Fruit fly (Drosophila melanogaster): ENCODE results near the gene RpS27.

RpS27 gene

dm6 chr3R:25247379-25247869 lies at the start of gene RpS27, which contains the start of gene Nup37:
Gene RpS27 (minus strand): TSS chr3R:25247514.
Gene Nup37 (plus strand): TSS chr3R:25247658.
- TF ChIP-seq CG7357 (GFP tag; IDR thresholded peaks at IDR 0.05) = peak; percentile 73
- TF ChIP-seq CG42726 (GFP tag; IDR thresholded peaks at IDR 0.05; ENCODE audit: partially characterized antibody) = no peak
- TF ChIP-seq pan (optimal IDR thresholded peaks at IDR 0.05) = no peak
- TF ChIP-seq pan (GFP tag; optimal IDR thresholded peaks at IDR 0.05 in 1 of 2, IDR thresholded peaks at IDR 0.05 in 1 of 2) = peak in 1 of 2 experiments; percentile 97
- peak; percentile 97 for TF ChIP-seq sens-2 (GFP tag; IDR thresholded peaks at IDR 0.05)
- TF ChIP-seq Stat92E (GFP tag; optimal IDR thresholded peaks at IDR 0.05) = peak in 1 of 3 experiments; percentile 82
- TF ChIP-seq CG12942 (GFP tag; optimal IDR thresholded peaks at IDR 0.05) = peak; percentile 97
- peak; percentile 90 for TF ChIP-seq ftz-f1 (GFP tag; optimal IDR thresholded peaks at IDR 0.05)
- TF ChIP-seq CG17361 (GFP tag; IDR thresholded peaks at IDR 0.05) = peak; percentile 99
- TF ChIP-seq chm (GFP tag; IDR thresholded peaks at IDR 0.05) = peak; percentile 99
- TF ChIP-seq CG11456 (GFP tag; IDR thresholded peaks at IDR 0.05) = peak; percentile 99
- peak; percentile 97 for TF ChIP-seq org-1 (GFP tag; optimal IDR thresholded peaks at IDR 0.05)
- TF ChIP-seq CG4404 (GFP tag; IDR thresholded peaks at IDR 0.05) = peak; percentile 89
- peak; percentile 96 for TF ChIP-seq CG9797 (GFP tag; optimal IDR thresholded peaks at IDR 0.05)
- peak; percentile 90 for TF ChIP-seq ssp (GFP tag; IDR thresholded peaks at IDR 0.05)
- TF ChIP-seq knrl (GFP tag; IDR thresholded peaks at IDR 0.05; ENCODE audit: partially characterized antibody) = 0 out of 3 replicates have a peak, but pooled peaks have one; percentile 44
- peak; percentile 93 for TF ChIP-seq CG10462 (GFP tag; optimal IDR thresholded peaks at IDR 0.05)
- TF ChIP-seq CG3163 (GFP tag; optimal IDR thresholded peaks at IDR 0.05) = peak; percentile 94
- peak; percentile 98 for TF ChIP-seq zfh2 (GFP tag; optimal IDR thresholded peaks at IDR 0.05)
- TF ChIP-seq h (optimal IDR thresholded peaks at IDR 0.05) = no peak
- TF ChIP-seq CG2199 (GFP tag; IDR thresholded peaks at IDR 0.05) = peak; percentile 96
- peak; percentile 98 for TF ChIP-seq Xbp1 (GFP tag; optimal IDR thresholded peaks at IDR 0.05)
- peak; percentile 74 for TF ChIP-seq wor (GFP tag; IDR thresholded peaks at IDR 0.05)
- peak; percentile 90 for TF ChIP-seq B-H1 (GFP tag; IDR thresholded peaks at IDR 0.05)
- TF ChIP-seq CG11560 (tag; IDR thresholded peaks at IDR 0.05) = peak; percentile 89
- peak; percentile 96 for TF ChIP-seq CG10274 (GFP tag; optimal IDR thresholded peaks at IDR 0.05)
- no peak for TF ChIP-seq Hr39 (optimal IDR thresholded peaks at IDR 0.05)
- peak; percentile 99 for TF ChIP-seq CG12071 (GFP tag; optimal IDR thresholded peaks at IDR 0.05)
- TF ChIP-seq Fer2 (tag; optimal IDR thresholded peaks at IDR 0.05) = peak; percentile 98
- TF ChIP-seq Scr (GFP tag; IDR thresholded peaks at IDR 0.05; ENCODE audit: partially characterized antibody) = peak; percentile 41; the same call in 1 of the 2 replicates
- TF ChIP-seq zf30C (GFP tag; optimal IDR thresholded peaks at IDR 0.05) = peak; percentile 61
- TF ChIP-seq her (GFP tag; optimal IDR thresholded peaks at IDR 0.05) = peak; percentile 97
- TF ChIP-seq NC2α (GFP tag; optimal IDR thresholded peaks at IDR 0.05) = peak; percentile 98
- TF ChIP-seq CG3407 (GFP tag; optimal IDR thresholded peaks at IDR 0.05) = peak; percentile 98
- peak; percentile 98 for TF ChIP-seq p53 (GFP tag; optimal IDR thresholded peaks at IDR 0.05)
- peak; percentile 100 for TF ChIP-seq CG10543 (GFP tag; optimal IDR thresholded peaks at IDR 0.05)
- peak; percentile 97 for TF ChIP-seq Kr (GFP tag; optimal IDR thresholded peaks at IDR 0.05)
- peak; percentile 99 for TF ChIP-seq eyg (GFP tag; optimal IDR thresholded peaks at IDR 0.05)
- peak; percentile 93 for TF ChIP-seq CG14050 (GFP tag; IDR thresholded peaks at IDR 0.05)
- no peak for TF ChIP-seq vnd (GFP tag; IDR thresholded peaks at IDR 0.05; ENCODE audit: partially characterized antibody)
- peak; percentile 95 for TF ChIP-seq CG14014 (GFP tag; IDR thresholded peaks at IDR 0.05)
- peak; percentile 82 for TF ChIP-seq CG7928 (GFP tag; optimal IDR thresholded peaks at IDR 0.05)
- peak; percentile 96 for TF ChIP-seq lilli (GFP tag; optimal IDR thresholded peaks at IDR 0.05)
- peak; percentile 98 for TF ChIP-seq CG4854 (GFP tag; optimal IDR thresholded peaks at IDR 0.05)
- TF ChIP-seq MBD-R2 (GFP tag; IDR thresholded peaks at IDR 0.05) = peak; percentile 86
- TF ChIP-seq esg (GFP tag; conservative IDR thresholded peaks at IDR 0.05) = peak; percentile 84
- peak; percentile 94 for TF ChIP-seq Bdp1 (GFP tag; optimal IDR thresholded peaks at IDR 0.05)
- peak; percentile 88 for TF ChIP-seq CG13424 (tag; optimal IDR thresholded peaks at IDR 0.05)
- no peak for TF ChIP-seq Hr78 (GFP tag; optimal IDR thresholded peaks at IDR 0.05)
- TF ChIP-seq CG12769 (tag; optimal IDR thresholded peaks at IDR 0.05) = peak; percentile 98
- TF ChIP-seq CG32532 (GFP tag; IDR thresholded peaks at IDR 0.05) = peak; percentile 98

Measured in whole organism, embryonic.